Worm (Caenorhabditis elegans): ENCODE results near the gene Y43F8B.24.

Gene Y43F8B.24

ce11 chrV:19432972-19433371 lies 24.2 kb upstream of the Y43F8B.24 start, which contains the start of gene C25F9.11:
TSS of gene C25F9.11 (minus strand) at chrV:19433072.
- no peak for TF ChIP-seq K09A11.1 (tag; optimal IDR thresholded peaks at IDR 0.05; ENCODE audit: insufficient read depth)
- TF ChIP-seq unc-3 (GFP tag; conservative IDR thresholded peaks at IDR 0.05) = no peak
- no peak for TF ChIP-seq unc-3 (tag; optimal IDR thresholded peaks at IDR 0.05)
- no peak for TF ChIP-seq hlh-13 (GFP tag; optimal IDR thresholded peaks at IDR 0.05)
- TF ChIP-seq che-1 (tag; optimal IDR thresholded peaks at IDR 0.05) = no peak
- no peak for TF ChIP-seq T23F11.4 (GFP tag; optimal IDR thresholded peaks at IDR 0.05)
- no peak for TF ChIP-seq pag-3 (tag; optimal IDR thresholded peaks at IDR 0.05; ENCODE audit: borderline replicate concordance)
- TF ChIP-seq F13H6.1 (tag; optimal IDR thresholded peaks at IDR 0.05) = no peak
- TF ChIP-seq ets-4 (tag; optimal IDR thresholded peaks at IDR 0.05) = no peak
- TF ChIP-seq lim-6 (tag; optimal IDR thresholded peaks at IDR 0.05) = no peak

ce11 chrV:19433806-19434437 lies 23.3 kb upstream of the Y43F8B.24 start, which contains the start of gene C25F9.16:
TSS of gene C25F9.16 (plus strand) at chrV:19434387.
- TF ChIP-seq pat-9 (tag; optimal IDR thresholded peaks at IDR 0.05) = no peak
- TF ChIP-seq sdc-2 (tag; optimal IDR thresholded peaks at IDR 0.05) = no peak
- TF ChIP-seq lim-6 (tag; optimal IDR thresholded peaks at IDR 0.05) = no peak
- no peak for TF ChIP-seq lin-11 (tag; optimal IDR thresholded peaks at IDR 0.05)
- TF ChIP-seq nhr-11 (tag; optimal IDR thresholded peaks at IDR 0.05) = no peak
- TF ChIP-seq rnt-1 (tag; optimal IDR thresholded peaks at IDR 0.05) = no peak

ce11 chrV:19436307-19436706 lies 20.9 kb upstream of the Y43F8B.24 start, which contains the start of gene C25F9.14:
TSS of gene C25F9.14 (plus strand) at chrV:19436484.
- no peak for TF ChIP-seq ref-2 (tag; optimal IDR thresholded peaks at IDR 0.05)
- TF ChIP-seq odd-2 (tag; optimal IDR thresholded peaks at IDR 0.05) = no peak
- TF ChIP-seq eyg-1 (tag; optimal IDR thresholded peaks at IDR 0.05) = no peak
- TF ChIP-seq ceh-24 (tag; optimal IDR thresholded peaks at IDR 0.05) = no peak
- TF ChIP-seq pat-9 (tag; optimal IDR thresholded peaks at IDR 0.05) = no peak
- TF ChIP-seq C38D4.7 (GFP tag; optimal IDR thresholded peaks at IDR 0.05) = no peak
- no peak for TF ChIP-seq nfya-1 (tag; optimal IDR thresholded peaks at IDR 0.05)
- TF ChIP-seq dve-1 (tag; optimal IDR thresholded peaks at IDR 0.05) = no peak
- TF ChIP-seq K09A11.1 (tag; optimal IDR thresholded peaks at IDR 0.05; ENCODE audit: insufficient read depth) = no peak
- TF ChIP-seq ceh-18 (tag; optimal IDR thresholded peaks at IDR 0.05) = no peak
- TF ChIP-seq sox-4 (tag; optimal IDR thresholded peaks at IDR 0.05) = no peak
- TF ChIP-seq sox-2 (GFP tag; IDR thresholded peaks at IDR 0.05) = no peak
- no peak for TF ChIP-seq dmd-4 (tag; optimal IDR thresholded peaks at IDR 0.05; ENCODE audit: borderline replicate concordance)
- TF ChIP-seq hlh-6 (tag; optimal IDR thresholded peaks at IDR 0.05) = no peak
- TF ChIP-seq ahr-1 (tag; optimal IDR thresholded peaks at IDR 0.05) = no peak
- TF ChIP-seq nhr-232 (tag; optimal IDR thresholded peaks at IDR 0.05) = no peak
- TF ChIP-seq fkh-10 (GFP tag; optimal IDR thresholded peaks at IDR 0.05) = no peak
- TF ChIP-seq hlh-13 (GFP tag; optimal IDR thresholded peaks at IDR 0.05) = no peak

- TF ChIP-seq unc-3 (GFP tag; conservative IDR thresholded peaks at IDR 0.05) (no peak), unc-3 (tag; optimal IDR thresholded peaks at IDR 0.05) (no peak), gmeb-2 (tag; optimal IDR thresholded peaks at IDR 0.05) (no peak), odd-2 (tag; optimal IDR thresholded peaks at IDR 0.05) (no peak), zip-5 (tag; optimal IDR thresholded peaks at IDR 0.05) (no peak), ztf-16 (tag; optimal IDR thresholded peaks at IDR 0.05) (no peak), hlh-15 (tag; optimal IDR thresholded peaks at IDR 0.05) (no peak), C38D4.7 (GFP tag; optimal IDR thresholded peaks at IDR 0.05) (no peak), hlh-6 (tag; optimal IDR thresholded peaks at IDR 0.05) (no peak), madf-2 (tag; optimal IDR thresholded peaks at IDR 0.05) (no peak)
These were observed 13.6 kb upstream of the Y43F8B.24 start for ce11 chrV:19443599-19443998.

All from whole organism, late embryonic.